Worm (Caenorhabditis elegans): ENCODE results near the gene mbr-1.
A peak's percentile ranks its signal among the peaks of the same experiment; 100 is the strongest.

DNA sequence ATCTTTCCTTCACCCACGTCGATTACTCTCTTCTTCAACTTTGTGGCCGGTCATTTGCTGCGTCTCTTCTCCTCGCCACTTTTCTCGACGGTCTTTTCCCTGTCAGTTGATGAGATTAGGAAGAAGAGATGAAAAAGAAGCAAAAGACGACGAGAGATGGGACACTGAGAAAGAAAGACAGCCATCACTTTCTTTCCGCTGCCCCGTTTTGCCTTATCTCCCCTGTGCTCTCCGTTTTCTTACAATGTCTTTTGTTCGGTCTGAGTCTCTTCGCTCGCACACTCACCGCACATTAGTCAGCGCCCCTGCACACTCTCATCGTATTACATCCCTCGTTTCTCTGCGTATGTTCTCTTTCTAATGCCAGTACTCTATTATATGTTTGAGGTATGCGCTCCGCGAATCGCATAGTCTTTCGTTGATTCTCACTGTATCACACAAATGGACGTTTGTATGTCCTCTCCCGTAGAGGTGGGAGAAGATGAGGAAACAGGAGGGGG, 44.3 kb upstream of the mbr-1 start:
- TF ChIP-seq tbp1 (GFP tag; optimal IDR thresholded peaks at IDR 0.05): peak; percentile 62
- TF ChIP-seq B0035.1 (tag; optimal IDR thresholded peaks at IDR 0.05): no peak
- TF ChIP-seq B0019.2 (GFP tag; conservative IDR thresholded peaks at IDR 0.05): no peak
- TF ChIP-seq sdz-38 (tag; optimal IDR thresholded peaks at IDR 0.05): no peak
- peak; percentile 87 for TF ChIP-seq ztf-22 (GFP tag; optimal IDR thresholded peaks at IDR 0.05)
- peak; percentile 58 for TF ChIP-seq pha-4 (tag; optimal IDR thresholded peaks at IDR 0.05)
